Worm (Caenorhabditis elegans): Measurements from ENCODE around the gene C49F5.8.
"Not testable (repeated sequence)": the region's sequence is repeated elsewhere in the genome, so short reads cannot be mapped to it uniquely, and the experiment has no call there.

ce11 chrX:11961103-11961502, 1.2 kb downstream of the C49F5.8 start, which contains the start of gene C49F5.13:
- TF ChIP-seq lin-13, blmp-1, mls-2 (tag; optimal IDR thresholded peaks at IDR 0.05): not testable (repeated sequence)

Data from whole organism, mixed stage, embryonic.